Worm (Caenorhabditis elegans): ENCODE data around the gene srw-89.

Gene srw-89

DNA sequence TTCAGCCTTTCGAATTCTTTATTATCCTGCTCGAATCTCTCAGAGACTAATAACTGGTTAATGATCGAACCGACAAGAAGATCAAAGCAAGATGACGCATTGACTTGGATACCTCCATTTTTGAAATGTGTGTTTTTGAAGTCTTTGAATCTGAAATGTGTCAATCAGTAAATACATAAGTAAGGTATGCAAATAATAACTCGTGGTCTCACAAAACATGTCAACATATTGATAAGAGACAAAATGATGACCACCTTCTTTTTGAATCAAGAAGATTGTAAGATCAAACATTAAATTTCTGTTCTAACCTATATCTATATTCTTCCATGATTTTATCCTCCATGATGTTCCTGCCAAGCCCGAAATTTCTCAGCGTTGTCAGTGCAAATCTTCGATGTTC is 47.2 kb upstream of the srw-89 start:
- no peak for TF ChIP-seq T23F11.4 (GFP tag; optimal IDR thresholded peaks at IDR 0.05)
- TF ChIP-seq Y22D7AL.16 (tag; optimal IDR thresholded peaks at IDR 0.05), result no peak
- TF ChIP-seq dmd-4 (tag; optimal IDR thresholded peaks at IDR 0.05; ENCODE audit: borderline replicate concordance), result no peak
- no peak for TF ChIP-seq hlh-30 (tag; optimal IDR thresholded peaks at IDR 0.05; ENCODE audit: insufficient read depth)
- no peak for TF ChIP-seq ahr-1 (tag; optimal IDR thresholded peaks at IDR 0.05)
- no peak for TF ChIP-seq ets-4 (tag; optimal IDR thresholded peaks at IDR 0.05)

ce11 chrV:3970410-3970809 is 46.5 kb upstream of the srw-89 start, which contains the start of gene cyp-34A9:
Gene cyp-34A9 (minus strand): TSS chrV:3970540.
- no peak for TF ChIP-seq rnt-1 (tag; optimal IDR thresholded peaks at IDR 0.05)
- TF ChIP-seq pat-9 (tag; optimal IDR thresholded peaks at IDR 0.05), result no peak
- no peak for TF ChIP-seq mec-3 (tag; optimal IDR thresholded peaks at IDR 0.05; ENCODE audit: borderline replicate concordance)
- TF ChIP-seq elt-2 (tag; optimal IDR thresholded peaks at IDR 0.05), result peak; percentile 2
- no peak for TF ChIP-seq unc-42 (tag; optimal IDR thresholded peaks at IDR 0.05)
- no peak for TF ChIP-seq unc-3 (GFP tag; conservative IDR thresholded peaks at IDR 0.05)
- no peak for TF ChIP-seq unc-3 (tag; optimal IDR thresholded peaks at IDR 0.05)
- TF ChIP-seq lin-11 (tag; optimal IDR thresholded peaks at IDR 0.05), result no peak
- TF ChIP-seq C08G9.2 (tag; optimal IDR thresholded peaks at IDR 0.05), result no peak
- TF ChIP-seq ceh-14 (tag; optimal IDR thresholded peaks at IDR 0.05), result no peak

ce11 chrV:3972846-3973245 is 44.0 kb upstream of the srw-89 start, which contains the start of gene cyp-34A10:
Gene cyp-34A10 (minus strand): TSS chrV:3972991.
- TF ChIP-seq hlh-15 (tag; optimal IDR thresholded peaks at IDR 0.05) (no peak), lim-6 (tag; optimal IDR thresholded peaks at IDR 0.05) (no peak), pha-2 (tag; optimal IDR thresholded peaks at IDR 0.05) (no peak), pha-4 (tag; optimal IDR thresholded peaks at IDR 0.05) (no peak), unc-3 (GFP tag; conservative IDR thresholded peaks at IDR 0.05) (no peak), unc-3 (tag; optimal IDR thresholded peaks at IDR 0.05) (no peak), nhr-232 (tag; optimal IDR thresholded peaks at IDR 0.05) (no peak), ceh-2 (tag; optimal IDR thresholded peaks at IDR 0.05) (no peak), elt-4 (tag; optimal IDR thresholded peaks at IDR 0.05) (no peak)

ce11 chrV:3974361-3974760 is 42.5 kb upstream of the srw-89 start, which contains the start of gene str-82:
Gene str-82 (plus strand): TSS chrV:3974661.
- no peak for TF ChIP-seq nfya-1 (tag; optimal IDR thresholded peaks at IDR 0.05)
- TF ChIP-seq ceh-34 (tag; optimal IDR thresholded peaks at IDR 0.05), result no peak

DNA sequence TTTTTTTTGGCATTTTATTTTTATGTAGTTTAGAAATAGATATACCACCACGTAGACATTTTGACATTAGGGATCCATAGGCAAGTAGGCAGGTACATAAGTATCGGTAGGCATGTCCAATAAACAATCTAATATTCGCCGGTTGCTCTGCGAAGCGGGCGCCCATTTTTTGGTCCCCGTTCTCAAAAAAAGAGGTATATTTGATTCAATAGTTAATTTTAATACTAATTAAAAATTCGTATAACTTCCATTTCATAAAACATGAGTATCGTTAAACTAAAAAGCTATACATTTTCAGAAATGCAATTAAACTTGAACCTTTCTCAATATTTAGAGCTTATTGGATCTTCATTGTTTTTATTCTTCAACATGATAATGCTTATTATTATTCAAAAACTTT is 39.9 kb upstream of the srw-89 start, which contains the start of gene str-83:
TSS of gene str-83 (plus strand) at position 301 of the 400 bp plus-strand sequence.
- TF ChIP-seq pax-1 (tag; optimal IDR thresholded peaks at IDR 0.05) (no peak), ceh-31 (tag; optimal IDR thresholded peaks at IDR 0.05) (no peak), rnt-1 (tag; optimal IDR thresholded peaks at IDR 0.05) (no peak), pag-3 (tag; optimal IDR thresholded peaks at IDR 0.05; ENCODE audit: borderline replicate concordance) (no peak), syd-9 (tag; optimal IDR thresholded peaks at IDR 0.05) (no peak), hlh-13 (GFP tag; optimal IDR thresholded peaks at IDR 0.05) (no peak), tbx-7 (tag; optimal IDR thresholded peaks at IDR 0.05) (no peak), elt-4 (tag; optimal IDR thresholded peaks at IDR 0.05) (no peak), pha-2 (tag; optimal IDR thresholded peaks at IDR 0.05) (no peak), npax-4 (tag; optimal IDR thresholded peaks at IDR 0.05) (no peak), mec-3 (tag; optimal IDR thresholded peaks at IDR 0.05; ENCODE audit: borderline replicate concordance) (no peak), unc-3 (GFP tag; conservative IDR thresholded peaks at IDR 0.05) (no peak), unc-3 (tag; optimal IDR thresholded peaks at IDR 0.05) (no peak), ceh-48 (tag; optimal IDR thresholded peaks at IDR 0.05) (no peak), ref-2 (tag; optimal IDR thresholded peaks at IDR 0.05) (no peak), ceh-6 (GFP tag; optimal IDR thresholded peaks at IDR 0.05) (no peak), sox-2 (GFP tag; IDR thresholded peaks at IDR 0.05) (no peak), ceh-34 (tag; optimal IDR thresholded peaks at IDR 0.05) (no peak), ahr-1 (tag; optimal IDR thresholded peaks at IDR 0.05) (no peak), ceh-22 (tag; optimal IDR thresholded peaks at IDR 0.05) (no peak), pros-1 (tag; optimal IDR thresholded peaks at IDR 0.05) (no peak)
